Worm (Caenorhabditis elegans): Measurements from ENCODE around the gene K07E3.1.
A peak's percentile ranks its signal among the peaks of the same experiment; 100 is the strongest.

Gene K07E3.1

DNA sequence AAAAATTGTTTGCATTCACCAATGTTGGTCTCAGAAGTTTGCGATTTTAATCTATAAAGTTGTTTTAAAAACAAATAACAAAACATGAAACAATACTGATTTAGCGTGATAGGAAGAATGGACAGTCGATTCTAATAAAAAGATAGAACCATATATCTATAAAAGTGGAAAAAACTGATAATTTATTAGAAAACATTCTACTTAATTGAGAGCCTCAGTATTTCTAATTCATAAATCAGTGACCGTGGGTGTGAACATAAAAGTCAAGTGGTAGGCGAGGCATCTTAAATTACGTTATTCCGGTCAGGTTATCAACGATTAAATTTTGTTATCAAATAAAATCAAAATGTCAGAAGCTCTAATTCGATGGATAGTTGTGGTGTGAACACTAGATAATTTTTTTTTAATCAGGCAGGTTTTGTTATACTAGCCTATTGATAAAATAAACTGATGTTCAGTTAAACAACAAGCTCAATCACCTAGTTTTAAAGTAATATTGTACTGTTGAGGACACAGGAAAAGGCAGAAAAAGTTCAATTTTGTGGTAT is 11.4 kb upstream of the K07E3.1 start, which contains the start of gene catp-5:
catp-5 (minus strand) TSS at position 51 of the 548 bp plus-strand sequence.
- TF ChIP-seq nhr-237 (tag; optimal IDR thresholded peaks at IDR 0.05) (no peak), nhr-12 (tag; optimal IDR thresholded peaks at IDR 0.05) (no peak), blmp-1 (tag; optimal IDR thresholded peaks at IDR 0.05) (no peak), hlh-1 (tag; optimal IDR thresholded peaks at IDR 0.05) (no peak), elt-1 (tag; optimal IDR thresholded peaks at IDR 0.05; ENCODE audit: borderline replicate concordance, insufficient read depth) (no peak), tbx-8 (GFP tag; optimal IDR thresholded peaks at IDR 0.05) (no peak), ces-1 (GFP tag; optimal IDR thresholded peaks at IDR 0.05) (no peak), ceh-83 (GFP tag; optimal IDR thresholded peaks at IDR 0.05) (no peak), mab-5 (tag; optimal IDR thresholded peaks at IDR 0.05) (no peak), bed-3 (GFP tag; optimal IDR thresholded peaks at IDR 0.05) (no peak), lin-13 (tag; optimal IDR thresholded peaks at IDR 0.05) (no peak), drap-1 (GFP tag; optimal IDR thresholded peaks at IDR 0.05) (no peak), elt-3 (tag; optimal IDR thresholded peaks at IDR 0.05) (no peak), zip-8 (tag; optimal IDR thresholded peaks at IDR 0.05) (no peak), pha-4 (tag; optimal IDR thresholded peaks at IDR 0.05) (no peak), lin-32 (GFP tag; optimal IDR thresholded peaks at IDR 0.05) (no peak), nhr-2 (tag; optimal IDR thresholded peaks at IDR 0.05) (no peak)

DNA sequence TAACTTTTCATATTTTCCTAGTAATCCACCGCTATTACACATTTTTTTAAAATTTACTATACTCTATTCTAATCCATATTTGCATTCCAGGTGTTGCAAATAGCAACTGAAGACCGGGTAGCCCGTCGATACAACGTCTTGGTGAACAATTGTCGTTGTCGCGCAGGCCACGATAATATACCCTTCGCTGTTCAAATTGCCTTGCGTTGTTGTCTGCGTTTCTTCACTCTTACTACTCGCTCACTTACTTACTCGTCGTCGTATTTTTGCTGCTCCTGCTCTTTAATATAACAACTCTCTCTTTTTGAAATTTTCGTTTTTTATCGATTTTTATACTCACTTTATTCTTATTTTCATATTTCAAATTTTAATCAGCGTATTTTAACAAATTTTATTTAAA is 6.3 kb upstream of the K07E3.1 start, which contains the start of gene K07E3.2:
K07E3.2 (plus strand) TSS at position 400 of the 400 bp plus-strand sequence.
- TF ChIP-seq hlh-1 (tag; optimal IDR thresholded peaks at IDR 0.05): peak; percentile 28
- peak; percentile 5 for TF ChIP-seq ces-1 (GFP tag; optimal IDR thresholded peaks at IDR 0.05)
- no peak for TF ChIP-seq blmp-1 (tag; optimal IDR thresholded peaks at IDR 0.05)

DNA sequence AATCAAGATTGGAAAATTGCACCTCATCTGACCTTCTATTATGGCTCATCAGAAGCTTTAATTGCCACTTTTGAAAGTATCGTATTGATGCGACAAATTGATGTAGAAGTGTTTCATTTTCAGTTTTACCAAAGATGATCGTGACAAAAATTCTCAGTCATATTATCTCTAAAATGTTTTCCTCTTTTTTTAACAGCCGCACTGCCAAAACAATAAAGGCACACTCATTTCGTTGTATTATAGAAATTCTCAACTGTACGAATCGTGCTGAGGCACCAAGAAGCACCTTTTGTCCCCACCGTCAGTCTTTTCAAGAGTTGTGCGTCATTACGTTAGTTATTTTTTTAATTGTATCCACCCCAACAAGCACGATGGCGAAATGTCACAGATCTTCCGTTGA is 2.3 kb upstream of the K07E3.1 start, which contains the start of gene K07E3.9:
K07E3.9 (plus strand) TSS at position 301 of the 400 bp plus-strand sequence.
- TF ChIP-seq sem-2 (GFP tag; optimal IDR thresholded peaks at IDR 0.05) (no peak), blmp-1 (tag; optimal IDR thresholded peaks at IDR 0.05) (no peak), unc-120 (tag; optimal IDR thresholded peaks at IDR 0.05; ENCODE audit: poor library complexity, severe bottlenecking) (no peak), lin-13 (tag; optimal IDR thresholded peaks at IDR 0.05) (no peak), flh-1 (GFP tag; optimal IDR thresholded peaks at IDR 0.05) (no peak), ztf-11 (tag; optimal IDR thresholded peaks at IDR 0.05) (no peak), hlh-1 (tag; optimal IDR thresholded peaks at IDR 0.05) (no peak), nhr-237 (tag; optimal IDR thresholded peaks at IDR 0.05) (no peak), mep-1 (tag; optimal IDR thresholded peaks at IDR 0.05) (no peak), snpc-4 (tag; optimal IDR thresholded peaks at IDR 0.05) (no peak), nhr-2 (tag; optimal IDR thresholded peaks at IDR 0.05) (no peak), unc-62 (GFP tag; optimal IDR thresholded peaks at IDR 0.05) (no peak), mls-2 (tag; optimal IDR thresholded peaks at IDR 0.05) (no peak), drap-1 (GFP tag; optimal IDR thresholded peaks at IDR 0.05) (no peak), elt-3 (tag; optimal IDR thresholded peaks at IDR 0.05) (no peak), ceh-83 (GFP tag; optimal IDR thresholded peaks at IDR 0.05) (no peak)

DNA sequence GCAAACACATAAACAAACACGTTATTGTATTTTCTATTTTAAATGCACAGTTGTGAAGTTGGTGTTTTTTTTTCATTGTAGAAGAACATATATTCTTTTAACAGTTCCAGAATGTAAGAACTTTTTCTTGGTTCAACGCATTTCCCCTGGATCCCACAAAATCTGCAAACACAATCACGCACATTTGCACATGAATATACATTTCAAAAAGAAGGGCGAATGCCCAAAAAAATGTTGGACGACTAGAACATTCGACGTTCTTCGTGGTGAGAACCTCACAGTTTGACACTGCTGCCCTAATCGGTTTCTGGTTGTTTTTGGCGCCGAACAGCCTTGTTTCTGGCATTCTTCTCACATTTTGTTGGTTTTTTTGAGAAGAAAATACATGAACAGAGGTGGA is 708 bp upstream of the K07E3.1 start:
- TF ChIP-seq mep-1 (tag; optimal IDR thresholded peaks at IDR 0.05) (no peak), unc-62 (GFP tag; optimal IDR thresholded peaks at IDR 0.05) (no peak), pha-4 (tag; optimal IDR thresholded peaks at IDR 0.05) (no peak), mls-2 (tag; optimal IDR thresholded peaks at IDR 0.05) (no peak), nhr-2 (tag; optimal IDR thresholded peaks at IDR 0.05) (no peak)

DNA sequence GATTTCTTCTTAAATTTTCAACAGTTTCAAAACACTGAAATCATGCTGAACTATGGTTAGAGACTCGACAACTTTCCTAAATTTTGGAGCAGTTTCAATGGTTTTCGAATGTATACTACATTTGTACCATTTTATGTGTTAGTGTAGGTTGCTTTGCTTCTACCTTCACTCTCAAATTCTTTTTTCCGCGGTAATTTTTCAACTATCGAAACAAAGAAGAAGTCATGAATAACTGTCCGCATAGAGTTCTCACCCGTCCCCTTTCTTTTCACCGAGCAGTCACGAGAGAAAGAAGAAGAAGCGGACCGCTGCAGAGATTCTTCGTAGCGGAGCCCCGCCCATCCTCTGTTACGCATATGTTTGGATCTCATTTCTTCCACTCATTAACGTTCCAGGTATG is 5.9 kb downstream of the K07E3.1 start, which contains the start of gene hlh-8:
hlh-8 (plus strand) TSS at position 301 of the 400 bp plus-strand sequence.
- no peak for TF ChIP-seq nhr-12 (tag; optimal IDR thresholded peaks at IDR 0.05)
- no peak for TF ChIP-seq ceh-43 (GFP tag; optimal IDR thresholded peaks at IDR 0.05)
- TF ChIP-seq tbx-8 (GFP tag; optimal IDR thresholded peaks at IDR 0.05): no peak
- no peak for TF ChIP-seq sem-2 (GFP tag; optimal IDR thresholded peaks at IDR 0.05)
- TF ChIP-seq nhr-76 (tag; optimal IDR thresholded peaks at IDR 0.05): no peak
- TF ChIP-seq unc-120 (tag; optimal IDR thresholded peaks at IDR 0.05; ENCODE audit: poor library complexity, severe bottlenecking): no peak
- no peak for TF ChIP-seq ces-1 (GFP tag; optimal IDR thresholded peaks at IDR 0.05)
- TF ChIP-seq blmp-1 (tag; optimal IDR thresholded peaks at IDR 0.05): no peak
- TF ChIP-seq unc-62 (GFP tag; optimal IDR thresholded peaks at IDR 0.05): no peak
- no peak for TF ChIP-seq lin-32 (GFP tag; optimal IDR thresholded peaks at IDR 0.05)
- no peak for TF ChIP-seq nhr-237 (tag; optimal IDR thresholded peaks at IDR 0.05)
- no peak for TF ChIP-seq elt-3 (tag; optimal IDR thresholded peaks at IDR 0.05)
- no peak for TF ChIP-seq ham-2 (GFP tag; optimal IDR thresholded peaks at IDR 0.05)

Data from whole organism, mixed stage, embryonic.